Fruit fly (Drosophila melanogaster) whole organism, embryonic: ENCODE data around the gene CG10019.

Source experiments
- Adf1 ChIP-seq: fragments of 200-800 bp; sonication (Bioruptor generic); IDR thresholded peaks from 2 replicates; pipeline ENCODE4 v1.3.6; 2022; ENCODE audit warnings: missing biosample characterization, missing genetic modification characterization
- Atf6 ChIP-seq: fragments of 200-800 bp; sonication (Bioruptor generic); IDR thresholded peaks from 2 replicates; pipeline ENCODE4 v1.3.6; 2022; ENCODE audit warnings: missing biosample characterization, missing genetic modification characterization
- CG10959 ChIP-seq: fragments of 200-800 bp; sonication (Bioruptor generic); IDR thresholded peaks from 2 replicates; pipeline ENCODE4 v1.3.6; 2022; ENCODE audit warnings: missing biosample characterization, missing genetic modification characterization
- CG11085 ChIP-seq: fragments of 200-800 bp; sonication (Bioruptor generic); IDR thresholded peaks from 2 replicates; pipeline ENCODE4 v1.3.6; 2022; ENCODE audit warnings: missing biosample characterization, missing genetic modification characterization
- CG11696 ChIP-seq: fragments of 200-800 bp; sonication (Bioruptor generic); IDR thresholded peaks from 2 replicates; pipeline ENCODE4 v1.3.6; 2022; ENCODE audit warnings: missing biosample characterization, missing genetic modification characterization
- CG13424 ChIP-seq: fragments of 200-800 bp; sonication (Bioruptor generic); optimal IDR thresholded peaks from 2 replicates; lab custom pipeline; 2019; ENCODE audit warnings: missing biosample characterization, mild to moderate bottlenecking, missing genetic modification characterization, moderate library complexity
- CG14710 ChIP-seq: fragments of 200-800 bp; sonication (Bioruptor generic); optimal IDR thresholded peaks from 3 replicates; lab custom pipeline; 2019; ENCODE audit warnings: missing biosample characterization, mild to moderate bottlenecking, missing genetic modification characterization, moderate library complexity
- CG16863 ChIP-seq: fragments of 200-800 bp; sonication (Bioruptor generic); optimal IDR thresholded peaks from 3 replicates; lab custom pipeline; 2016; ENCODE audit warnings: missing biosample characterization, missing genetic modification characterization
- CG18599 ChIP-seq: fragments of 200-800 bp; sonication (Bioruptor generic); optimal IDR thresholded peaks from 3 replicates; lab custom pipeline; 2017; ENCODE audit warnings: missing biosample characterization, missing genetic modification characterization, mild to moderate bottlenecking, moderate library complexity, missing genetic modification reagents
- CG2129 ChIP-seq: fragments of 200-800 bp; sonication (Bioruptor generic); IDR thresholded peaks from 2 replicates; pipeline ENCODE4 v1.3.6; 2022; ENCODE audit warnings: missing biosample characterization, missing genetic modification characterization; ENCODE audit not compliant: partially characterized antibody
- CG31441 ChIP-seq: fragments of 200-800 bp; sonication (Bioruptor generic); IDR thresholded peaks from 2 replicates; pipeline ENCODE4 v1.3.6; 2022; ENCODE audit warnings: missing biosample characterization, missing genetic modification characterization
- CG32772 ChIP-seq: fragments of 200-800 bp; sonication (Bioruptor generic); IDR thresholded peaks from 2 replicates; pipeline ENCODE4 v1.3.6; 2022; ENCODE audit warnings: missing biosample characterization, missing genetic modification characterization
- CG34376 ChIP-seq: fragments of 200-800 bp; sonication (Bioruptor generic); optimal IDR thresholded peaks from 2 replicates; lab custom pipeline; 2018; ENCODE audit warnings: missing biosample characterization, mild to moderate bottlenecking, missing genetic modification characterization
- CG4617 ChIP-seq: fragments of 200-800 bp; sonication (Bioruptor generic); optimal IDR thresholded peaks from 3 replicates; lab custom pipeline; 2016; ENCODE audit warnings: missing biosample characterization, missing genetic modification characterization, borderline replicate concordance
- CG6654 ChIP-seq: fragments of 200-800 bp; sonication (Bioruptor generic); optimal IDR thresholded peaks from 2 replicates; lab custom pipeline; 2017; ENCODE audit warnings: missing biosample characterization, mild to moderate bottlenecking, missing genetic modification characterization
- Camta ChIP-seq: fragments of 200-800 bp; sonication (Bioruptor generic); optimal IDR thresholded peaks from 2 replicates; lab custom pipeline; 2016; ENCODE audit warnings: missing biosample characterization, missing genetic modification characterization
- Dek ChIP-seq: fragments of 200-800 bp; sonication (Bioruptor generic); optimal IDR thresholded peaks from 3 replicates; lab custom pipeline; 2019; ENCODE audit warnings: missing biosample characterization, mild to moderate bottlenecking, missing genetic modification characterization, moderate library complexity
- Doc2 ChIP-seq: fragments of 200-800 bp; sonication (Bioruptor generic); IDR thresholded peaks from 2 replicates; pipeline ENCODE4 v1.3.6; 2022; ENCODE audit warnings: missing biosample characterization, missing genetic modification characterization
- Drgx ChIP-seq: fragments of 200-800 bp; sonication (Bioruptor generic); IDR thresholded peaks from 2 replicates; pipeline ENCODE4 v1.3.6; 2022; ENCODE audit warnings: missing biosample characterization, missing genetic modification characterization
- Ets97D ChIP-seq: fragments of 200-800 bp; sonication (Bioruptor generic); optimal IDR thresholded peaks from 3 replicates; lab custom pipeline; 2016; ENCODE audit warnings: missing biosample characterization, missing genetic modification characterization
- Hr51 ChIP-seq, 2 experiments: fragments of 200-800 bp; sonication (Bioruptor generic); optimal IDR thresholded peaks; 2 replicates in 1 of 2; 3 replicates in 1 of 2; lab custom pipeline; 2016 to 2018; ENCODE audit warnings: missing biosample characterization in 2 of 2, missing genetic modification characterization in 2 of 2, mild to moderate bottlenecking in 1 of 2, moderate library complexity in 1 of 2
- MESR4 ChIP-seq: fragments of 200-800 bp; sonication (Bioruptor generic); optimal IDR thresholded peaks from 2 replicates; lab custom pipeline; 2018; ENCODE audit warnings: missing biosample characterization, mild to moderate bottlenecking, missing genetic modification characterization, moderate library complexity
- Mrtf ChIP-seq: fragments of 200-800 bp; sonication (Bioruptor generic); IDR thresholded peaks from 3 replicates; pipeline ENCODE4 v1.3.6; 2022; ENCODE audit warnings: missing biosample characterization, missing genetic modification characterization
- NC2β ChIP-seq: fragments of 200-800 bp; sonication (Bioruptor generic); optimal IDR thresholded peaks from 2 replicates; lab custom pipeline; 2016; ENCODE audit warnings: missing biosample characterization, missing genetic modification characterization
- Pdp1 ChIP-seq, 2 experiments: fragments of 200-800 bp; sonication (Bioruptor generic); optimal IDR thresholded peaks; 3 replicates each; lab custom pipeline; 2016; ENCODE audit warnings: missing biosample characterization in 2 of 2, missing genetic modification characterization in 2 of 2, mild to moderate bottlenecking in 1 of 2, moderate library complexity in 1 of 2
- Side ChIP-seq: fragments of 200-800 bp; sonication (Bioruptor generic); optimal IDR thresholded peaks from 2 replicates; lab custom pipeline; 2016; ENCODE audit warnings: missing biosample characterization, missing genetic modification characterization
- Sox100B ChIP-seq: fragments of 200-800 bp; sonication (Bioruptor generic); optimal IDR thresholded peaks from 3 replicates; lab custom pipeline; 2018; ENCODE audit warnings: missing biosample characterization, mild to moderate bottlenecking, missing genetic modification characterization
- Taf1 ChIP-seq: fragments of 200-800 bp; sonication (Bioruptor generic); IDR thresholded peaks from 2 replicates; pipeline ENCODE4 v1.3.6; 2022; ENCODE audit warnings: missing biosample characterization, missing genetic modification characterization
- amos ChIP-seq: fragments of 200-800 bp; sonication (Bioruptor generic); IDR thresholded peaks from 2 replicates; pipeline ENCODE4 v1.3.6; 2022; ENCODE audit warnings: missing biosample characterization, missing genetic modification characterization; ENCODE audit not compliant: partially characterized antibody
- bcd ChIP-seq: fragments of 200-800 bp; sonication (Bioruptor generic); optimal IDR thresholded peaks from 2 replicates; lab custom pipeline; 2017; ENCODE audit warnings: missing biosample characterization, mild to moderate bottlenecking, missing genetic modification characterization
- chinmo ChIP-seq: fragments of 200-800 bp; sonication (Bioruptor generic); IDR thresholded peaks from 4 replicates; pipeline ENCODE4 v1.3.6; 2022; ENCODE audit warnings: missing biosample characterization, missing genetic modification characterization; ENCODE audit not compliant: partially characterized antibody
- corto ChIP-seq: fragments of 200-800 bp; sonication (Bioruptor generic); optimal IDR thresholded peaks from 2 replicates; lab custom pipeline; 2016; ENCODE audit warnings: missing biosample characterization, mild to moderate bottlenecking, missing genetic modification characterization, moderate library complexity
- disco-r ChIP-seq: fragments of 200-800 bp; sonication (Bioruptor generic); optimal IDR thresholded peaks from 2 replicates; lab custom pipeline; 2016; ENCODE audit warnings: missing biosample characterization, missing genetic modification characterization
- emc ChIP-seq: fragments of 200-800 bp; sonication (Bioruptor generic); optimal IDR thresholded peaks from 2 replicates; lab custom pipeline; 2016; ENCODE audit warnings: missing biosample characterization, missing genetic modification characterization
- exex ChIP-seq: fragments of 200-800 bp; sonication (Bioruptor generic); optimal IDR thresholded peaks from 4 replicates; lab custom pipeline; 2018; ENCODE audit warnings: missing biosample characterization, mild to moderate bottlenecking, missing genetic modification characterization, moderate library complexity
- gt ChIP-seq: fragments of 200-800 bp; sonication (Bioruptor generic); IDR thresholded peaks from 2 replicates; pipeline ENCODE4 v1.3.6; 2022; ENCODE audit warnings: missing biosample characterization, missing genetic modification characterization
- knrl ChIP-seq: fragments of 200-800 bp; sonication (Bioruptor generic); IDR thresholded peaks from 3 replicates; pipeline ENCODE4 v1.3.6; 2022; ENCODE audit warnings: missing biosample characterization, missing genetic modification characterization; ENCODE audit not compliant: partially characterized antibody
- mam ChIP-seq: fragments of 200-800 bp; sonication (Bioruptor generic); optimal IDR thresholded peaks from 3 replicates; lab custom pipeline; 2016; ENCODE audit warnings: missing biosample characterization, missing genetic modification characterization
- mld ChIP-seq: fragments of 200-800 bp; sonication (Bioruptor generic); IDR thresholded peaks from 3 replicates; pipeline ENCODE4 v1.3.6; 2022; ENCODE audit warnings: missing biosample characterization, missing genetic modification characterization; ENCODE audit not compliant: partially characterized antibody
- org-1 ChIP-seq: fragments of 200-800 bp; sonication (Bioruptor generic); optimal IDR thresholded peaks from 2 replicates; lab custom pipeline; 2017; ENCODE audit warnings: missing biosample characterization, missing genetic modification characterization
- otp ChIP-seq: fragments of 200-800 bp; sonication (Bioruptor generic); IDR thresholded peaks from 3 replicates; pipeline ENCODE4, ENCODE4 v1.3.6; 2022; ENCODE audit warnings: missing biosample characterization, missing genetic modification characterization
- peb ChIP-seq: fragments of 200-800 bp; sonication (Bioruptor generic); IDR thresholded peaks from 2 replicates; pipeline ENCODE4 v1.3.6; 2022; ENCODE audit warnings: missing biosample characterization, missing genetic modification characterization
- pho ChIP-seq: fragments of 200-800 bp; sonication (Bioruptor generic); optimal IDR thresholded peaks from 2 replicates; lab custom pipeline; 2016; ENCODE audit warnings: missing biosample characterization, missing genetic modification characterization
- slou ChIP-seq: fragments of 200-800 bp; sonication (Bioruptor generic); optimal IDR thresholded peaks from 3 replicates; lab custom pipeline; 2016; ENCODE audit warnings: missing biosample characterization, missing genetic modification characterization
- sr ChIP-seq: fragments of 200-800 bp; sonication (Bioruptor generic); IDR thresholded peaks from 3 replicates; pipeline ENCODE4 v1.3.6; 2022; ENCODE audit warnings: missing biosample characterization, missing genetic modification characterization
- stc ChIP-seq: fragments of 200-800 bp; sonication (Bioruptor generic); IDR thresholded peaks from 2 replicates; pipeline ENCODE4 v1.3.6; 2022; ENCODE audit warnings: missing biosample characterization, missing genetic modification characterization
- vvl ChIP-seq: fragments of 200-800 bp; sonication (Bioruptor generic); IDR thresholded peaks from 2 replicates; pipeline ENCODE4 v1.3.6; 2022; ENCODE audit warnings: missing biosample characterization, missing genetic modification characterization

CG10019 gene

dm6 chr2L:3778157-3779060 is 48.1 kb downstream of the CG10019 start (continued):
- peak; percentile 2 for TF ChIP-seq Dek (tag; lab: Kevin White, UChicago)
- TF ChIP-seq Mrtf (GFP tag; lab: Robert Waterston, UW), result 0 out of 3 replicates have a peak, but pooled peaks have one; percentile 26
- peak; percentile 25 for TF ChIP-seq vvl
- no peak for TF ChIP-seq CG18599 (GFP tag; lab: Kevin White, UChicago)
- peak; percentile 19 for TF ChIP-seq bcd (GFP tag; lab: Kevin White, UChicago)
- TF ChIP-seq CG32772 (GFP tag; lab: Robert Waterston, UW), result 0 out of 2 replicates have a peak, but pooled peaks have one; percentile 21
- TF ChIP-seq amos (GFP tag; lab: Robert Waterston, UW), result peak; percentile 33; the same call in 1 of the 2 replicates
- no peak for TF ChIP-seq Ets97D (GFP tag; lab: Kevin White, UChicago)
- TF ChIP-seq Drgx, result peak; percentile 72
- TF ChIP-seq Side (GFP tag; lab: Kevin White, UChicago), result no peak
- no peak for TF ChIP-seq disco-r
- peak in 1 of 2 experiments; percentile 56 for TF ChIP-seq Hr51 (GFP tag; optimal IDR thresholded peaks at IDR 0.05; lab: Kevin White, UChicago)
- peak; percentile 63 for TF ChIP-seq CG31441
- TF ChIP-seq, all 482 proteins: peak for 153

- TF ChIP-seq CG14710 (no peak), slou (GFP tag; lab: Kevin White, UChicago) (no peak), chinmo (0 out of 4 replicates have a peak, but pooled peaks have one; percentile 39), Camta (GFP tag; lab: Kevin White, UChicago) (no peak), corto (no peak), exex (tag; lab: Kevin White, UChicago) (peak; percentile 97), CG11696 (GFP tag; lab: Robert Waterston, UW) (no peak), CG34376 (GFP tag; lab: Kevin White, UChicago) (no peak), CG16863 (GFP tag; lab: Kevin White, UChicago) (no peak), org-1 (no peak), mam (no peak), NC2β (GFP tag; lab: Kevin White, UChicago) (no peak), CG6654 (GFP tag; lab: Kevin White, UChicago) (no peak), peb (no peak), CG13424 (no peak), Sox100B (GFP tag; lab: Kevin White, UChicago) (peak; percentile 33), MESR4 (no peak), Atf6 (GFP tag; lab: Robert Waterston, UW) (no peak), pho (GFP tag; lab: Kevin White, UChicago) (no peak), sr (GFP tag; lab: Robert Waterston, UW) (no peak), stc (GFP tag; lab: Robert Waterston, UW) (no peak), CG10959 (GFP tag; lab: Robert Waterston, UW) (no peak), emc (GFP tag; lab: Kevin White, UChicago) (no peak), otp (no peak), CG11085 (no peak), mld (GFP tag; lab: Robert Waterston, UW) (no peak), CG2129 (GFP tag; lab: Robert Waterston, UW) (no peak), CG4617 (GFP tag; lab: Kevin White, UChicago) (no peak), gt (GFP tag; lab: Robert Waterston, UW) (no peak), Adf1 (GFP tag; lab: Robert Waterston, UW) (no peak), Doc2 (GFP tag; lab: Robert Waterston, UW) (no peak), knrl (GFP tag; lab: Robert Waterston, UW) (no peak), Pdp1 (GFP tag; optimal IDR thresholded peaks at IDR 0.05; lab: Kevin White, UChicago) (no peak), Taf1 (no peak)
Observed at dm6 chr2L:3779143-3779788, 49.0 kb downstream of the CG10019 start.
